Worm (Caenorhabditis elegans): ENCODE results near the gene T26C11.9.
A peak's percentile ranks its signal among the peaks of the same experiment; 100 is the strongest.

DNA sequence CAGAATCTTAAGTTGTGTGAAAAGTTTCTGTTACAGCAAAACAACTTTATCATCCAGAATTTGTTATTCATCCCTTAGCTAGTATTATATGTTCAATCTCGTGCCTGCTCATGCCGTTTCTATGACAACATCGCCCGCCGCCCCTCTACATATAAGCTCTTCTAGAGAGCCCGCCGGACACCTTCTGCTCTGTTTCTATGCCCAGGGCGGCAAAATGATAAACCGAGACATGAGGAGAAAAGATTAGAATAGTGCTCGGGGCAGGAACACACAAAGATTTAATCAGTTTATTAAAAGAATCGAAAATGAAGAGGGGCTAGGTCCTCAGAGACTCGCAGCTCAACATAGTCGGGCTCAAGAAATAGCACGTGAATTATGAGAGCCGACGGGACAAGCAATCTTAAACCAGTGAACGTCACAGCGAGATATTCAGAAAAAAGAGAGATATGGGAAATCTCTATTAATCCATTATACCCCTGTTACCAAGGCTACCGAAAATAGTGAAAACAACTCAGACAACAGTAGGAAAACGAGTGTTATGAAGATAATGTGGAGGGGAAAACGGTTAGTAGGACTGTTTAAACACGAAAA is 34.9 kb upstream of the T26C11.9 start:
- TF ChIP-seq ama-1 (optimal IDR thresholded peaks at IDR 0.05) (no peak), fkh-10 (GFP tag; optimal IDR thresholded peaks at IDR 0.05) (no peak), lin-39 (tag; optimal IDR thresholded peaks at IDR 0.05) (peak; percentile 16), skn-1 (tag; optimal IDR thresholded peaks at IDR 0.05) (peak; percentile 80), nhr-28 (tag; optimal IDR thresholded peaks at IDR 0.05) (no peak), jun-1 (tag; optimal IDR thresholded peaks at IDR 0.05) (peak; percentile 67), ztf-11 (tag; optimal IDR thresholded peaks at IDR 0.05) (no peak), pha-4 (tag; optimal IDR thresholded peaks at IDR 0.05) (peak; percentile 27), unc-62 (GFP tag; optimal IDR thresholded peaks at IDR 0.05) (no peak), fkh-2 (tag; optimal IDR thresholded peaks at IDR 0.05) (no peak), aly-2 (tag; optimal IDR thresholded peaks at IDR 0.05) (no peak), fos-1 (tag; optimal IDR thresholded peaks at IDR 0.05) (no peak)

Data from whole organism, L3 larva.